Fruit fly (Drosophila melanogaster) whole organism, embryonic: ENCODE results near the gene CG13250.

Source experiments
- CG11695 ChIP-seq: fragments of 200-800 bp; sonication (Bioruptor generic); IDR thresholded peaks from 3 replicates; pipeline ENCODE4 v1.3.6; 2022; ENCODE audit warnings: missing biosample characterization, missing genetic modification characterization
- CG12236 ChIP-seq: fragments of 200-800 bp; sonication (Bioruptor generic); optimal IDR thresholded peaks from 2 replicates; lab custom pipeline; 2016; ENCODE audit warnings: missing biosample characterization, missing genetic modification characterization
- CG12942 ChIP-seq: fragments of 200-800 bp; sonication (Bioruptor generic); optimal IDR thresholded peaks from 3 replicates; lab custom pipeline; 2016; ENCODE audit warnings: missing biosample characterization, missing genetic modification characterization
- CG14050 ChIP-seq: fragments of 200-800 bp; sonication (Bioruptor generic); IDR thresholded peaks from 3 replicates; pipeline ENCODE4 v1.3.6; 2022; ENCODE audit warnings: missing biosample characterization, missing genetic modification characterization
- CG14710 ChIP-seq: fragments of 200-800 bp; sonication (Bioruptor generic); optimal IDR thresholded peaks from 3 replicates; lab custom pipeline; 2019; ENCODE audit warnings: missing biosample characterization, mild to moderate bottlenecking, missing genetic modification characterization, moderate library complexity
- CG15601 ChIP-seq: fragments of 200-800 bp; sonication (Bioruptor generic); optimal IDR thresholded peaks from 3 replicates; lab custom pipeline; 2019; ENCODE audit warnings: missing biosample characterization, mild to moderate bottlenecking, missing genetic modification characterization, moderate library complexity
- CG16863 ChIP-seq: fragments of 200-800 bp; sonication (Bioruptor generic); optimal IDR thresholded peaks from 3 replicates; lab custom pipeline; 2016; ENCODE audit warnings: missing biosample characterization, missing genetic modification characterization
- CG17359 ChIP-seq: fragments of 200-800 bp; sonication (Bioruptor generic); optimal IDR thresholded peaks from 3 replicates; lab custom pipeline; 2018; ENCODE audit warnings: missing biosample characterization, mild to moderate bottlenecking, missing genetic modification characterization, moderate library complexity
- CG2202 ChIP-seq: fragments of 200-800 bp; sonication (Bioruptor generic); optimal IDR thresholded peaks from 2 replicates; lab custom pipeline; 2018; ENCODE audit warnings: missing biosample characterization, mild to moderate bottlenecking, missing genetic modification characterization
- CG2712 ChIP-seq: fragments of 200-800 bp; optimal IDR thresholded peaks from 3 replicates; lab custom pipeline; 2019; ENCODE audit warnings: missing biosample characterization, mild to moderate bottlenecking, missing genetic modification characterization, moderate library complexity
- CG34224 ChIP-seq: fragments of 200-800 bp; sonication (Bioruptor generic); IDR thresholded peaks from 3 replicates; pipeline ENCODE4 v1.3.6; 2022; ENCODE audit warnings: missing biosample characterization, missing genetic modification characterization; ENCODE audit not compliant: partially characterized antibody
- CG34422 ChIP-seq: fragments of 200-800 bp; sonication (Bioruptor generic); IDR thresholded peaks from 3 replicates; pipeline ENCODE4 v1.3.6; 2022; ENCODE audit warnings: missing biosample characterization, missing genetic modification characterization
- CG42726 ChIP-seq: fragments of 200-800 bp; sonication (Bioruptor generic); IDR thresholded peaks from 2 replicates; pipeline ENCODE4 v1.3.6; 2022; ENCODE audit warnings: missing biosample characterization, missing genetic modification characterization; ENCODE audit not compliant: partially characterized antibody
- CG4404 ChIP-seq: fragments of 200-800 bp; sonication (Bioruptor generic); IDR thresholded peaks from 2 replicates; pipeline ENCODE4 v1.3.6; 2022; ENCODE audit warnings: missing biosample characterization, missing genetic modification characterization
- CG4617 ChIP-seq: fragments of 200-800 bp; sonication (Bioruptor generic); optimal IDR thresholded peaks from 3 replicates; lab custom pipeline; 2016; ENCODE audit warnings: missing biosample characterization, missing genetic modification characterization, borderline replicate concordance
- CG8478 ChIP-seq: fragments of >200 bp; optimal IDR thresholded peaks from 2 replicates; lab custom pipeline; 2018
- CG9727 ChIP-seq: fragments of 200-800 bp; sonication (Bioruptor generic); optimal IDR thresholded peaks from 3 replicates; lab custom pipeline; 2017; ENCODE audit warnings: missing biosample characterization, mild to moderate bottlenecking, missing genetic modification characterization
- Dek ChIP-seq: fragments of 200-800 bp; sonication (Bioruptor generic); optimal IDR thresholded peaks from 3 replicates; lab custom pipeline; 2019; ENCODE audit warnings: missing biosample characterization, mild to moderate bottlenecking, missing genetic modification characterization, moderate library complexity
- E2f1 ChIP-seq: fragments of 200-800 bp; sonication (Bioruptor generic); IDR thresholded peaks from 2 replicates; pipeline ENCODE4 v1.3.6; 2022; ENCODE audit warnings: missing biosample characterization, missing genetic modification characterization
- HLH4C ChIP-seq: fragments of 200-800 bp; sonication (Bioruptor generic); IDR thresholded peaks from 3 replicates; pipeline ENCODE4 v1.3.6; 2022; ENCODE audit warnings: missing biosample characterization, missing genetic modification characterization; ENCODE audit not compliant: partially characterized antibody
- HmgZ ChIP-seq: fragments of 200-800 bp; sonication (Bioruptor generic); optimal IDR thresholded peaks from 2 replicates; lab custom pipeline; 2018; ENCODE audit warnings: missing biosample characterization, mild to moderate bottlenecking, missing genetic modification characterization
- Hmx ChIP-seq: fragments of 200-800 bp; sonication (Bioruptor generic); optimal IDR thresholded peaks from 2 replicates; lab custom pipeline; 2016; ENCODE audit warnings: missing biosample characterization, missing genetic modification characterization
- Hr78 ChIP-seq, 2 experiments: fragments of 200-800 bp in 1 of 2; fragments of >200 bp in 1 of 2; sonication (Bioruptor generic) in 1 of 2; optimal IDR thresholded peaks; 2 replicates each; lab custom pipeline; 2017 to 2019; ENCODE audit warnings: missing biosample characterization in 2 of 2, missing genetic modification characterization in 2 of 2, mild to moderate bottlenecking in 1 of 2, moderate library complexity in 1 of 2
- Jarid2 ChIP-seq: fragments of 200-800 bp; sonication (Bioruptor generic); optimal IDR thresholded peaks from 3 replicates; lab custom pipeline; 2017; ENCODE audit warnings: mild to moderate bottlenecking, missing biosample characterization, missing genetic modification reagents, missing genetic modification characterization
- Mad ChIP-seq: fragments of 200-800 bp; sonication (Bioruptor generic); optimal IDR thresholded peaks from 2 replicates; lab custom pipeline; 2016; ENCODE audit warnings: missing biosample characterization, missing genetic modification characterization
- Nf-YA ChIP-seq: fragments of 200-800 bp; sonication (Bioruptor generic); IDR thresholded peaks from 2 replicates; pipeline ENCODE4 v1.3.6; 2022; ENCODE audit warnings: missing biosample characterization, missing genetic modification characterization
- Nf-YC ChIP-seq: fragments of 200-800 bp; optimal IDR thresholded peaks from 3 replicates; lab custom pipeline; 2019; ENCODE audit warnings: missing biosample characterization, mild to moderate bottlenecking, missing genetic modification characterization, moderate library complexity
- PHDP ChIP-seq: fragments of 200-800 bp; sonication (Bioruptor generic); optimal IDR thresholded peaks from 3 replicates; lab custom pipeline; 2018; ENCODE audit warnings: missing biosample characterization, mild to moderate bottlenecking, missing genetic modification characterization, moderate library complexity
- Side ChIP-seq: fragments of 200-800 bp; sonication (Bioruptor generic); optimal IDR thresholded peaks from 2 replicates; lab custom pipeline; 2016; ENCODE audit warnings: missing biosample characterization, missing genetic modification characterization
- Xrp1 ChIP-seq: fragments of 200-800 bp; sonication (Bioruptor generic); IDR thresholded peaks from 2 replicates; pipeline ENCODE4 v1.3.6; 2022; ENCODE audit warnings: missing biosample characterization, missing genetic modification characterization
- YL-1 ChIP-seq: fragments of 200-800 bp; sonication (Bioruptor generic); optimal IDR thresholded peaks from 3 replicates; lab custom pipeline; 2017; ENCODE audit warnings: missing biosample characterization, mild to moderate bottlenecking, missing genetic modification characterization
- al ChIP-seq: fragments of 200-800 bp; sonication (Bioruptor generic); IDR thresholded peaks from 2 replicates; pipeline ENCODE4 v1.3.6; 2022; ENCODE audit warnings: missing biosample characterization, missing genetic modification characterization
- ara ChIP-seq: fragments of 200-800 bp; sonication (Bioruptor generic); IDR thresholded peaks from 2 replicates; pipeline ENCODE4 v1.3.6; 2022; ENCODE audit warnings: missing biosample characterization, missing genetic modification characterization
- bcd ChIP-seq: fragments of 200-800 bp; sonication (Bioruptor generic); optimal IDR thresholded peaks from 2 replicates; lab custom pipeline; 2017; ENCODE audit warnings: missing biosample characterization, mild to moderate bottlenecking, missing genetic modification characterization
- caup ChIP-seq: fragments of 200-800 bp; sonication (Bioruptor generic); optimal IDR thresholded peaks from 3 replicates; lab custom pipeline; 2017; ENCODE audit warnings: missing biosample characterization, mild to moderate bottlenecking, missing genetic modification characterization, moderate library complexity; ENCODE audit not compliant: severe bottlenecking
- ci ChIP-seq: fragments of 200-800 bp; sonication (Bioruptor generic); IDR thresholded peaks from 3 replicates; pipeline ENCODE4 v1.3.6; 2022; ENCODE audit warnings: missing biosample characterization, missing genetic modification characterization
- esg ChIP-seq: fragments of 200-800 bp; sonication (Bioruptor generic); conservative IDR thresholded peaks from 2 replicates; pipeline ENCODE4 v1.3.6; 2022; ENCODE audit warnings: missing biosample characterization, missing genetic modification characterization
- fd96Cb ChIP-seq: fragments of 200-800 bp; sonication (Bioruptor generic); optimal IDR thresholded peaks from 2 replicates; lab custom pipeline; 2018; ENCODE audit warnings: missing biosample characterization, mild to moderate bottlenecking, missing genetic modification characterization, moderate library complexity
- fu2 ChIP-seq: fragments of 200-800 bp; sonication (Bioruptor generic); optimal IDR thresholded peaks from 2 replicates; lab custom pipeline; 2016; ENCODE audit warnings: missing biosample characterization, missing genetic modification characterization
- gsb-n ChIP-seq: fragments of 200-800 bp; sonication (Bioruptor generic); optimal IDR thresholded peaks from 3 replicates; lab custom pipeline; 2018; ENCODE audit warnings: missing biosample characterization, mild to moderate bottlenecking, missing genetic modification characterization
- inv ChIP-seq: fragments of 200-800 bp; sonication (Bioruptor generic); IDR thresholded peaks from 2 replicates; pipeline ENCODE4 v1.3.6; 2022; ENCODE audit warnings: missing biosample characterization, missing genetic modification characterization; ENCODE audit not compliant: partially characterized antibody
- lov ChIP-seq, 2 experiments: fragments of 200-800 bp in 1 of 2; fragments of >200 bp in 1 of 2; sonication (Bioruptor generic) in 1 of 2; IDR thresholded peaks in 1 of 2; optimal IDR thresholded peaks in 1 of 2; 2 replicates in 1 of 2; 3 replicates in 1 of 2; pipeline versions ENCODE4 v1.3.6 to Lab custom; 2017 to 2022; ENCODE audit warnings: missing biosample characterization in 1 of 2, missing genetic modification characterization in 1 of 2
- nerfin-2 ChIP-seq: fragments of 200-800 bp; sonication (Bioruptor generic); IDR thresholded peaks from 2 replicates; pipeline ENCODE4 v1.3.6; 2022; ENCODE audit warnings: missing biosample characterization, missing genetic modification characterization; ENCODE audit not compliant: partially characterized antibody
- oc ChIP-seq: fragments of 200-800 bp; sonication (Bioruptor generic); optimal IDR thresholded peaks from 2 replicates; lab custom pipeline; 2018; ENCODE audit warnings: missing biosample characterization, mild to moderate bottlenecking, missing genetic modification characterization, moderate library complexity
- peb ChIP-seq: fragments of 200-800 bp; sonication (Bioruptor generic); IDR thresholded peaks from 2 replicates; pipeline ENCODE4 v1.3.6; 2022; ENCODE audit warnings: missing biosample characterization, missing genetic modification characterization
- pum ChIP-seq: fragments of 200-800 bp; sonication (Bioruptor generic); optimal IDR thresholded peaks from 2 replicates; lab custom pipeline; 2016; ENCODE audit warnings: missing biosample characterization, missing genetic modification characterization
- pzg ChIP-seq: fragments of 200-800 bp; sonication (Bioruptor generic); optimal IDR thresholded peaks from 3 replicates; lab custom pipeline; 2018; ENCODE audit warnings: missing biosample characterization, mild to moderate bottlenecking, missing genetic modification characterization, moderate library complexity
- sens ChIP-seq: fragments of 200-800 bp; sonication (Bioruptor generic); peaks from one replicate; lab custom pipeline; 2016; ENCODE audit warnings: missing biosample characterization, missing genetic modification characterization
- zfh2 ChIP-seq: fragments of 200-800 bp; sonication (Bioruptor generic); optimal IDR thresholded peaks from 2 replicates; lab custom pipeline; 2016; ENCODE audit warnings: missing biosample characterization, missing genetic modification characterization

Gene CG13250

DNA sequence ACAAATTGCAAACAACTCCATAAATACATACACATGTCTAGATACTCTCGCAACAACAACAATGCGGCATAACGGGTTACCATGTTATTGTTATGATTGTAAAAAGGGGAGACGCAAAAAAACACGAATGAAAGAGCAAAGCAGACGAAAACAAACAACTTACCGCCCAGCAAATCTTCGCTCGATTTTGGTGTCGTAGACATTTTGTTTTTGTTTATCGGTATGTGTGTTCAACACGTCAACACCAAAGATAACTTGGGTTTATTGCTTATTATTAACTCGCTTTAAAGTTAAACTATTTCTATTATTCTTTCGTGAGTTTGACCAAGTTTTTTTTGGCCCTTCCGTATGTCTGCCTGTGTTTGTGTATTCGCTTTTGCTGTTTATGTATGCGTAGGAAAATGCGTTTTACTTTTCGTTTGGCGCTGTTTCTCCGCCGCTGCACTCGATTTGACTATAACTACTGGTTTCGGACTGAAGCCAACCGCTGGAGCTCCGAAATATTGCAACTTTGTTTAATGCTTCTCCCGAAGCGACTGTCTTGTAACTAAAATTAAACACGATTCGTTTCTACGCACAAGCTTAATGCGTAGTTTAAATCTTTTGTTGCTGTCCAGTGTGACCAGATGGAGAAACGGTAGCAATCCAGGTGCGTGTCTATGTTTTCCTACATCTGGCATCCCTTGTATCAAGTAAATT lies 14.6 kb upstream of the CG13250 start, which contains the start of gene BNIP3 (continued):
- no peak for TF ChIP-seq CG14050 (GFP tag; lab: Robert Waterston, UW)
- TF ChIP-seq CG2202 (tag; lab: Kevin White, UChicago): no peak
- no peak for TF ChIP-seq CG8478 (lab: Kevin White, UChicago)
- TF ChIP-seq CG2712 (tag; lab: Kevin White, UChicago): peak; percentile 6
- peak; percentile 24 for TF ChIP-seq Jarid2 (GFP tag; lab: Kevin White, UChicago)
- no peak for TF ChIP-seq al (GFP tag; lab: Robert Waterston, UW)
- TF ChIP-seq CG4404: no peak
- TF ChIP-seq CG14710 (tag; lab: Kevin White, UChicago): peak; percentile 34
- no peak for TF ChIP-seq fu2 (GFP tag; lab: Kevin White, UChicago)
- TF ChIP-seq CG17359 (tag; lab: Kevin White, UChicago): peak; percentile 20
- peak; percentile 80 for TF ChIP-seq pzg (GFP tag; lab: Kevin White, UChicago)
- peak; percentile 46 for TF ChIP-seq sens
- TF ChIP-seq HLH4C (GFP tag; lab: Robert Waterston, UW): no peak
- no peak for TF ChIP-seq caup (GFP tag; lab: Kevin White, UChicago)
- no peak for TF ChIP-seq Mad (GFP tag; lab: Kevin White, UChicago)
- TF ChIP-seq zfh2 (GFP tag; lab: Kevin White, UChicago): no peak
- no peak for TF ChIP-seq Side
- TF ChIP-seq peb (GFP tag; lab: Robert Waterston, UW): no peak
- peak; percentile 11 for TF ChIP-seq CG15601 (tag; lab: Kevin White, UChicago)
- no peak for TF ChIP-seq esg (GFP tag; lab: Robert Waterston, UW)
- no peak for TF ChIP-seq CG16863
- TF ChIP-seq CG9727 (GFP tag; lab: Kevin White, UChicago): no peak
- no peak for TF ChIP-seq CG42726 (GFP tag; lab: Robert Waterston, UW)
- peak; percentile 47 for TF ChIP-seq HmgZ
- peak; percentile 26 for TF ChIP-seq oc (tag; lab: Kevin White, UChicago)
- TF ChIP-seq Hr78 (GFP tag; optimal IDR thresholded peaks at IDR 0.05; lab: Kevin White, UChicago): no peak
- TF ChIP-seq CG34422 (GFP tag; lab: Robert Waterston, UW): peak; percentile 23; the same call in 1 of the 3 replicates
- no peak for TF ChIP-seq bcd
- TF ChIP-seq lov (optimal IDR thresholded peaks at IDR 0.05; lab: Kevin White, UChicago): no peak
- no peak for TF ChIP-seq lov (GFP tag; IDR thresholded peaks at IDR 0.05; lab: Robert Waterston, UW)
- TF ChIP-seq CG12236 (GFP tag; lab: Kevin White, UChicago): no peak
- no peak for TF ChIP-seq inv (GFP tag; lab: Robert Waterston, UW)
- peak; percentile 57 for TF ChIP-seq Nf-YC (tag; lab: Kevin White, UChicago)
- no peak for TF ChIP-seq PHDP (tag; lab: Kevin White, UChicago)
- no peak for TF ChIP-seq ara
- no peak for TF ChIP-seq gsb-n (tag; lab: Kevin White, UChicago)
- no peak for TF ChIP-seq pum (GFP tag; lab: Kevin White, UChicago)
- no peak for TF ChIP-seq ci (GFP tag; lab: Robert Waterston, UW)
- peak; percentile 7 for TF ChIP-seq CG4617
- TF ChIP-seq CG12942: no peak
- no peak for TF ChIP-seq Nf-YA
- TF ChIP-seq Xrp1 (GFP tag; lab: Robert Waterston, UW): no peak
- no peak for TF ChIP-seq fd96Cb (tag; lab: Kevin White, UChicago)
- no peak for TF ChIP-seq Hmx (GFP tag; lab: Kevin White, UChicago)
- 0 out of 2 replicates have a peak, but pooled peaks have one; percentile 17 for TF ChIP-seq E2f1 (GFP tag; lab: Robert Waterston, UW)
- TF ChIP-seq CG34224 (GFP tag; lab: Robert Waterston, UW): no peak
- no peak for TF ChIP-seq CG11695
- no peak for TF ChIP-seq Dek
- TF ChIP-seq YL-1 (GFP tag; lab: Kevin White, UChicago): peak; percentile 93
- TF ChIP-seq nerfin-2: no peak
